Worm (Caenorhabditis elegans): ENCODE results near the gene ech-9.

DNA sequence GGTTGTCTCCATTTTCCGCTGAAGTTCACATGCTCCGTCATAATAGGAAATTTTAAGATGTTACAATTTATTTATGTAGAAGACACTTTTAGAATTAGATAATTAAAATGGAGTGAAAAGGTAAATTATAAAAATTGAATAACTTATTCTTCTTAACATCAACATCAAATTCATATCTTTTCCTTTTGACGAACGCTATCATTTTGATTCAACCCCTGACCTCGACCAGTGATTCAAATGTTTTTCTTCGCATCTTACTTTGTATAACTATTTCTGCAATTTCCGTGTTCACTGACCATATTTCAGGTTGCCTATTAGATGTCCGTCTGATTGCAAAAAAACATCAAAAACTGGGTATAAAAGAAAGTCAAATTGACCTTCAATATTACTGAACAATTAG, 41.8 kb upstream of the ech-9 start, which contains the start of gene Y43C5A.7:
- no peak for TF ChIP-seq ZK546.5 (tag; optimal IDR thresholded peaks at IDR 0.05)
- no peak for TF ChIP-seq aly-2 (tag; optimal IDR thresholded peaks at IDR 0.05)

All from whole organism, L2 larva.